Worm (Caenorhabditis elegans) whole organism, early embryonic: ENCODE results near the gene gst-4.

Experiments
- B0310.2 ChIP-seq: sonication (generic microtip); optimal IDR thresholded peaks from 2 replicates; lab custom pipeline; 2016; ENCODE audit warnings: mild to moderate bottlenecking, missing genetic modification characterization, missing compliant biosample characterization
- F13C5.2 ChIP-seq: sonication (generic microtip); optimal IDR thresholded peaks from 2 replicates; lab custom pipeline; 2017; ENCODE audit warnings: mild to moderate bottlenecking, missing genetic modification characterization, inconsistent platforms, missing compliant biosample characterization
- aly-1 ChIP-seq: sonication (generic microtip); optimal IDR thresholded peaks from 2 replicates; lab custom pipeline; 2016; ENCODE audit warnings: missing genetic modification characterization, missing compliant biosample characterization
- ama-1 ChIP-seq: fragments of 150-350 bp; optimal IDR thresholded peaks from 2 replicates; lab custom pipeline; 2014
- ceh-13 ChIP-seq: fragments of 200-800 bp; sonication (Bioruptor generic); optimal IDR thresholded peaks from 2 replicates; lab custom pipeline; 2018; ENCODE audit warnings: mild to moderate bottlenecking, missing genetic modification characterization, missing compliant biosample characterization
- ceh-36 ChIP-seq: sonication (generic microtip); optimal IDR thresholded peaks from 2 replicates; lab custom pipeline; 2016; ENCODE audit warnings: missing genetic modification characterization, inconsistent platforms, missing compliant biosample characterization
- ets-7 ChIP-seq: sonication (generic microtip); optimal IDR thresholded peaks from 2 replicates; lab custom pipeline; 2016; ENCODE audit warnings: missing genotype, missing genetic modification characterization, missing compliant biosample characterization
- flt-1 ChIP-seq: fragments of 200-800 bp; sonication (Bioruptor generic); IDR thresholded peaks from 2 replicates; pipeline ENCODE4 v1.3.6; 2022; ENCODE audit warnings: missing genetic modification characterization, missing compliant biosample characterization
- hmbx-1 ChIP-seq: sonication (generic microtip); optimal IDR thresholded peaks from 2 replicates; lab custom pipeline; 2016; ENCODE audit warnings: mild to moderate bottlenecking, missing genetic modification characterization, missing compliant biosample characterization
- hmg-4 ChIP-seq: fragments of 200-800 bp; sonication (Bioruptor generic); optimal IDR thresholded peaks from 2 replicates; lab custom pipeline; 2018; ENCODE audit warnings: mild to moderate bottlenecking, missing genetic modification characterization, missing compliant biosample characterization
- hnd-1 ChIP-seq: sonication (generic microtip); optimal IDR thresholded peaks from 2 replicates; lab custom pipeline; 2016; ENCODE audit warnings: missing genetic modification characterization, missing compliant biosample characterization
- pes-1 ChIP-seq: fragments of 200-800 bp; sonication (Bioruptor generic); IDR thresholded peaks from 2 replicates; pipeline ENCODE4 v1.3.6; 2022; ENCODE audit warnings: missing genetic modification reagents, missing genetic modification characterization, missing compliant biosample characterization
- scrt-1 ChIP-seq: fragments of 200-800 bp; sonication (Bioruptor generic); IDR thresholded peaks from 2 replicates; pipeline ENCODE4 v1.3.6; 2022; ENCODE audit warnings: missing genetic modification characterization, missing compliant biosample characterization
- sea-1 ChIP-seq: fragments of 200-800 bp; sonication (Bioruptor generic); conservative IDR thresholded peaks from 2 replicates; pipeline ENCODE4 v1.3.6; 2022; ENCODE audit warnings: missing genetic modification characterization, missing compliant biosample characterization
- tbx-11 ChIP-seq: fragments of 200-800 bp; sonication (Bioruptor generic); IDR thresholded peaks from 2 replicates; pipeline ENCODE4 v1.3.6; 2022; ENCODE audit warnings: missing genetic modification characterization, missing compliant biosample characterization
- tbx-37 ChIP-seq: fragments of 200-800 bp; sonication (Bioruptor generic); conservative IDR thresholded peaks from 2 replicates; pipeline ENCODE4 v1.3.6; 2022; ENCODE audit warnings: missing genetic modification reagents, missing genetic modification characterization, missing compliant biosample characterization
- tra-4 ChIP-seq: sonication (generic microtip); optimal IDR thresholded peaks from 2 replicates; lab custom pipeline; 2017; ENCODE audit warnings: missing genetic modification characterization, missing compliant biosample characterization

gst-4 gene

ce11 chrIV:10135817-10136216 is 6.2 kb upstream of the gst-4 start, which contains the start of gene K08F4.5:
Gene K08F4.5, minus strand, starts transcription at chrIV:10135917.
- TF ChIP-seq B0310.2 (tag; lab: Kevin White, UChicago) (no peak), sea-1 (no peak), ets-7 (tag; lab: Kevin White, UChicago) (no peak), flt-1 (GFP tag; lab: Robert Waterston, UW) (no peak), ama-1 (no peak), tra-4 (tag; lab: Kevin White, UChicago) (no peak), F13C5.2 (tag; lab: Kevin White, UChicago) (no peak), tbx-37 (GFP tag; lab: Robert Waterston, UW) (no peak), pes-1 (GFP tag; lab: Robert Waterston, UW) (no peak), ceh-36 (no peak)

ce11 chrIV:10137804-10138203 is 4.2 kb upstream of the gst-4 start, which contains the start of gene K08F4.12:
Gene K08F4.12, plus strand, starts transcription at chrIV:10138104.
- TF ChIP-seq F13C5.2 (tag; lab: Kevin White, UChicago) (no peak), tra-4 (tag; lab: Kevin White, UChicago) (no peak), tbx-37 (GFP tag; lab: Robert Waterston, UW) (no peak), sea-1 (no peak), tbx-11 (no peak), ceh-13 (GFP tag; lab: Kevin White, UChicago) (no peak), hmbx-1 (tag; lab: Kevin White, UChicago) (no peak), hnd-1 (tag; lab: Kevin White, UChicago) (no peak), hmg-4 (GFP tag; lab: Kevin White, UChicago) (no peak), ets-7 (tag; lab: Kevin White, UChicago) (no peak), scrt-1 (GFP tag; lab: Robert Waterston, UW) (no peak), ceh-36 (no peak), pes-1 (GFP tag; lab: Robert Waterston, UW) (no peak), flt-1 (GFP tag; lab: Robert Waterston, UW) (no peak), ama-1 (no peak), B0310.2 (tag; lab: Kevin White, UChicago) (no peak), aly-1 (no peak)

- TF ChIP-seq pes-1 (GFP tag; lab: Robert Waterston, UW) (no peak), hnd-1 (tag; lab: Kevin White, UChicago) (no peak), sea-1 (no peak), F13C5.2 (tag; lab: Kevin White, UChicago) (no peak), ceh-36 (no peak), hmbx-1 (tag; lab: Kevin White, UChicago) (no peak), tbx-11 (no peak), aly-1 (no peak), scrt-1 (GFP tag; lab: Robert Waterston, UW) (no peak), ceh-13 (GFP tag; lab: Kevin White, UChicago) (no peak), tbx-37 (GFP tag; lab: Robert Waterston, UW) (no peak), B0310.2 (tag; lab: Kevin White, UChicago) (no peak), ets-7 (tag; lab: Kevin White, UChicago) (no peak), flt-1 (GFP tag; lab: Robert Waterston, UW) (no peak), tra-4 (tag; lab: Kevin White, UChicago) (no peak), hmg-4 (GFP tag; lab: Kevin White, UChicago) (no peak), ama-1 (no peak)
Measured at ce11 chrIV:10140143-10140542, 1.9 kb upstream of the gst-4 start, which contains the start of gene gst-3. Gene gst-3, minus strand, starts transcription at chrIV:10140243.

- no peak for TF ChIP-seq ceh-36
- TF ChIP-seq F13C5.2 (tag; lab: Kevin White, UChicago) = no peak
Measured at ce11 chrIV:10143640-10144039, 1.6 kb downstream of the gst-4 start, which contains the start of gene msp-38. Gene msp-38, minus strand, starts transcription at chrIV:10143740.

- TF ChIP-seq hnd-1 (tag; lab: Kevin White, UChicago) (no peak), tra-4 (tag; lab: Kevin White, UChicago) (no peak), ceh-13 (GFP tag; lab: Kevin White, UChicago) (no peak), hmg-4 (GFP tag; lab: Kevin White, UChicago) (no peak), F13C5.2 (tag; lab: Kevin White, UChicago) (no peak), scrt-1 (GFP tag; lab: Robert Waterston, UW) (no peak), hmbx-1 (tag; lab: Kevin White, UChicago) (no peak), ets-7 (tag; lab: Kevin White, UChicago) (no peak), B0310.2 (tag; lab: Kevin White, UChicago) (no peak), sea-1 (no peak), tbx-37 (GFP tag; lab: Robert Waterston, UW) (no peak)
Measured at ce11 chrIV:10144487-10144886, 2.5 kb downstream of the gst-4 start.

- TF ChIP-seq hnd-1 (tag; lab: Kevin White, UChicago) (no peak), pes-1 (GFP tag; lab: Robert Waterston, UW) (no peak)
Measured at ce11 chrIV:10144909-10145308, 2.9 kb downstream of the gst-4 start.

ce11 chrIV:10146885-10147284 is 4.9 kb downstream of the gst-4 start, which contains the start of gene T14G10.8:
Gene T14G10.8, minus strand, starts transcription at chrIV:10146985.
- TF ChIP-seq flt-1 (GFP tag; lab: Robert Waterston, UW) (no peak), ets-7 (tag; lab: Kevin White, UChicago) (no peak), tra-4 (tag; lab: Kevin White, UChicago) (no peak), hmbx-1 (tag; lab: Kevin White, UChicago) (no peak), ama-1 (no peak), pes-1 (GFP tag; lab: Robert Waterston, UW) (no peak), sea-1 (no peak), B0310.2 (tag; lab: Kevin White, UChicago) (no peak), ceh-13 (GFP tag; lab: Kevin White, UChicago) (no peak), scrt-1 (GFP tag; lab: Robert Waterston, UW) (no peak), aly-1 (no peak), F13C5.2 (tag; lab: Kevin White, UChicago) (no peak), hnd-1 (tag; lab: Kevin White, UChicago) (no peak), tbx-37 (GFP tag; lab: Robert Waterston, UW) (no peak), ceh-36 (no peak), hmg-4 (GFP tag; lab: Kevin White, UChicago) (no peak), tbx-11 (no peak)
